Fruit fly (Drosophila melanogaster) S2 (cell line): ENCODE measurements around the gene CG3436.

ENCODE experiments used
- CG8478 ChIP-seq: fragments of >200 bp; optimal IDR thresholded peaks from 2 replicates; lab custom pipeline; 2018
- CTCF ChIP-seq, 2 experiments: fragments of >200 bp; optimal IDR thresholded peaks; 2 replicates each; lab custom pipeline; 2018

CG3436 gene

dm6 chr2L:143088-143487 lies 12.7 kb upstream of the CG3436 start, which contains the start of the genes CG31974 and CG11454:
Gene CG31974, minus strand, starts transcription at chr2L:143091.
Gene CG11454, plus strand, starts transcription at chr2L:143323.
- TF ChIP-seq CTCF (optimal IDR thresholded peaks at IDR 0.05; lab: Kevin White, UChicago) = peak in 1 of 2 experiments; percentile 8
- TF ChIP-seq CG8478 (lab: Kevin White, UChicago) = no peak

DNA sequence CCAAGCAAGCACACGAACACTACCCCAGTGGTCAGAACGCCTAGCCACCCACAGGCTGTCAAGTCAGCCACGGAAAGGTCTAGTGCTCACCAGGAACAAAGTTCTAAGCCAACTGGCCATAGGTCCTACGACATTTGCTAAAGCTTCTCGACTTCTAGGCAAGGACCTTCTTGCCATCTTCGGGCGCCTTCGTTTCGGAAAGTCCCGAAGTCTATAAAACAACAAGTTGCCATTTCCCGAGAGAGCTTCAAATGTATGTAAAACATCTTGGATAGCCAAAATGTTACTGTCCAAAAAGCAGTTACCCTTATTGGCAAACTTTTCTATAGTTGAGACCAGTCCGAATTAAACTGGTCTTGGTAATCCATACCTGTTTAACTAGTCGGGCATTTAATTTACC lies 9.3 kb upstream of the CG3436 start:
- TF ChIP-seq CG8478 (lab: Kevin White, UChicago) (no peak), CTCF (optimal IDR thresholded peaks at IDR 0.05; lab: Kevin White, UChicago) (no peak)

dm6 chr2L:153142-153541 lies 2.7 kb upstream of the CG3436 start, which contains the start of gene CG42399:
Gene CG42399, minus strand, starts transcription at chr2L:153300.
- TF ChIP-seq CG8478 (lab: Kevin White, UChicago) (no peak), CTCF (optimal IDR thresholded peaks at IDR 0.05; lab: Kevin White, UChicago) (no peak)

DNA sequence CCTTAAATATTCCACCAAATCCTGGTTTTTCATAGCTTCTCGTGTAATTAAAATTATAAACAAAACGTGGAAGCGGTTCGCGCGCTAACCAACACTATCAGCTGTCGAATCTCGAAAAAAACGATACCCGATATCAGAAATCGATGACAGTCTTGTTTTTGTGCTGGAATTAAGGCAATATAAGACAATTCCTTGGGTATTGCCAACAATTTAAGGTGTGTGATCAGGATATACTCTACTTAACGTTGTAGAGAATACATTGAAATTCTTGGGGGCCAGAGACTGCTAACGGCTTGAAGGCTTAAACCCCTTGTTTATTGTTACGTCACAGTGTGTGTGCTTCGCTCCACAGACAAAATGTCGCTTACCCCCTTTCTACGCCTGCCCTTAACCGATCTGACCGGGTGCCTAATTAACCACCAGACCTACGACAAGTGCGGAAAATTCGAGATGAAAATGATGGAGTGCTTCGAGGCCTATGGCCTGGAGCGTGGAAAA lies 565 bp upstream of the CG3436 start, which contains the start of gene Pus10:
Gene Pus10, minus strand, starts transcription at position 91 of the 498 bp plus-strand sequence.
- no peak for TF ChIP-seq CTCF (optimal IDR thresholded peaks at IDR 0.05; lab: Kevin White, UChicago)
- TF ChIP-seq CG8478 (lab: Kevin White, UChicago) = no peak

dm6 chr2L:158649-159257 lies 2.9 kb downstream of the CG3436 start, which contains the start of the genes CG33635 and spen:
Gene CG33635, minus strand, starts transcription at chr2L:158664.
Gene spen, plus strand, starts transcription at chr2L:159032.
- TF ChIP-seq CG8478 (lab: Kevin White, UChicago) (no peak), CTCF (optimal IDR thresholded peaks at IDR 0.05; lab: Kevin White, UChicago) (peak in 1 of 2 experiments; percentile 5)

DNA sequence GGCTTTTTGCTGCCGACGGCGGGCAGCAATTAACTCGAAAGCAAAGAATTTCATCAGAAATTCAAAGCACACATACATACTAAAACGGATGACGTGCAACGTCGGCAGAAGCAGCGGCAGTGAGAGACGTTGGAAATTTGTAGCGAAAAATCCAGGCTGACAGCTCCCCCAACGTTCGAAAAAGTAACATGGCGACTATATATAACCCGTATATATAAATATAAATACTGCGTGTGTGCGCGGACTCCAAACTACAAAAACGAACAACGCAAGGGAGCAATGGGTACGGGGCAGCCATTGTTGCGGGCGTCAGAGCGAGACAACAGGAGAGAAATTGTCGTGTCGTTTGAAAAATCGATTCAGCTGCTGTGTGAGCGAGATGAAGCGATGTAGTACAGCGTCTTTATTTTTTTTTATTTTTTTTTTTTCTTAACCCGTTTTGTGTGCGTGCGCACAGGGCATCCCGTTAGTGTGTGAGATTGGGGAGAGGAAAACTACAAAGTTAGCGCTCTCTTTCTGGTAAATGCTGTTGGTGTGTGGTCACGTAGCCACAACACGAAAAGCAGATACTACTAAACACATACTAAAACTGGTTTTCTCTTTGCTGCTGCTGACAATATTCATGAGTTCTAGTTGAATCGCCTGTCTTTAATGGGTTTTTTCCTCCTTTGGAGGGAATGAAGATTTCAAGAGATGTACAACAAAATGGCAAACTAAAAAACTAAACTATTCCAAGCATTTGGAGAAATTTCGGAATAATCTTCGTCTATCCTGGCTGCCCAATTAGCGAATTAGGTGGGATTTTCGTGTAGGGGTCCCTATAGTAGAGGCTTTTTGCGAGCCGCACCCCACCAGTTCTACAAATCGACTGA lies 5.0 kb downstream of the CG3436 start:
- no peak for TF ChIP-seq CTCF (optimal IDR thresholded peaks at IDR 0.05; lab: Kevin White, UChicago)
- peak; percentile 29 for TF ChIP-seq CG8478 (lab: Kevin White, UChicago)

dm6 chr2L:161453-162175 lies 5.8 kb downstream of the CG3436 start:
- TF ChIP-seq CTCF (optimal IDR thresholded peaks at IDR 0.05; lab: Kevin White, UChicago) = no peak
- TF ChIP-seq CG8478 (lab: Kevin White, UChicago) = no peak

DNA sequence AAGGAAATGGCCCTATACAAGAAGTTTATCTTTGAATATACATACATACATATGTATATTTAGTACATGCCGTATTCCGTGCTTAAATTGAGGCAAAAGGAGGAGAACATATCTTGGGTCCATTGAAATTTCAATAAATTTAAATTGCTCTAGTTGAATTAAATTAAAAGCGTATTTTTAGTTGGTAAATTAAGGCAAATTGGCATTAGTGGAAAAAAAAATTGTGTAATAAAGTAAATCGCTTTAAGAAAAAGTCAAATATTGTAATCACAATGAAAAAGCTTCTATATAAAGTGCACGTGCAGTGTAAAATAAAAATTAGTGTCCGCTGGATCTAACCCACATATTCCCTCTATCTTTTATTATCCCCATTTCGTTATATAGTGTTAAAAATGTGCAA lies 6.4 kb downstream of the CG3436 start:
- no peak for TF ChIP-seq CG8478 (lab: Kevin White, UChicago)
- no peak for TF ChIP-seq CTCF (optimal IDR thresholded peaks at IDR 0.05; lab: Kevin White, UChicago)

DNA sequence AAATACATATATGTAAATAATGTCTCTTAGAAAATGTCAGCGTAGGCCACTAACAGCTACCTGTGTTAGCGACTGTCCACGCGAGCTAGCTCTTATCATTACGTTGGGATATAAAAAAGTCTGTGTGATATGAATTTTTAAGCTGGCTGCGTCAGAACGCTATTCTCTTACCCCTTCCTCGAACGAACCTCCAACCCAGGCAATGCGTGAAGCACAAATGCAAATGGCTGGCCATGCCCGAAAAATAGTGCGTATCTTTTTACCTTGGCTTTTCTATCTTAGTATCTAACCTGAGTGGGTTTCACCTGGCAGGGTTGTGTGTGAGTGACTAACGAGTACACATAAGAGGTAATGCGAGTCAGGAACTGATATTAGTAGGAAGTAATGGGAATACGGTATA lies 7.4 kb downstream of the CG3436 start:
- no peak for TF ChIP-seq CTCF (optimal IDR thresholded peaks at IDR 0.05; lab: Kevin White, UChicago)
- TF ChIP-seq CG8478 (lab: Kevin White, UChicago) = no peak

DNA sequence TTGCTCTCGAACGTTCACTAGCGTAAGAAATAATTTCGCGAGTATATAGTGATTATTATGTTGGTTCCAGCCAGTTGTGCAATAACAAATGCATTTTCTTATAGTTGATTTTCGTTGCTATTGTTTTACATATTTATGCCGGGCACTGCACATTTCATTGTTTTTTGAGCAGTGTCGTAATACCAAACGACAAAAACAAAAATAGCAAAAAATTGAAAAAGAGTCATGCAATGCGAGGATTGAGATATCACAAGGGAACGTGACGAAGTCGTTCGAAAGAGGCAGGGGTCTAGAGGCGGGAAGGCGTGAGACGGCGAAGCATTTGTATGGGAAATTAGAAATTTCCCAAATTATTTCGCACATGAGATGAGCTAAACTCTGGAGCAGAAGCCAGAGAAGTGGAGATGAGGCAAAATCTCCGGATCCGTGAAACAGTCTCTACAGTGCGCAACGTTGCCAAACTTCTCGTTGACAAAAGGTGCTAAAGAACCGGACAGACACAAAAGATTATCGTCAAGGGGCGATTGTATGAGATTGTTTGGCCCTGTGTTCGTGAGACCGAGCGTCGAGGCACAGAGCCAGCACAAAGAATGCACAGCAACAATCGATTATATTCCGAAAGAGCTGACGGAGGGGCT lies 9.5 kb downstream of the CG3436 start:
- no peak for TF ChIP-seq CTCF (optimal IDR thresholded peaks at IDR 0.05; lab: Kevin White, UChicago)
- TF ChIP-seq CG8478 (lab: Kevin White, UChicago) = no peak

DNA sequence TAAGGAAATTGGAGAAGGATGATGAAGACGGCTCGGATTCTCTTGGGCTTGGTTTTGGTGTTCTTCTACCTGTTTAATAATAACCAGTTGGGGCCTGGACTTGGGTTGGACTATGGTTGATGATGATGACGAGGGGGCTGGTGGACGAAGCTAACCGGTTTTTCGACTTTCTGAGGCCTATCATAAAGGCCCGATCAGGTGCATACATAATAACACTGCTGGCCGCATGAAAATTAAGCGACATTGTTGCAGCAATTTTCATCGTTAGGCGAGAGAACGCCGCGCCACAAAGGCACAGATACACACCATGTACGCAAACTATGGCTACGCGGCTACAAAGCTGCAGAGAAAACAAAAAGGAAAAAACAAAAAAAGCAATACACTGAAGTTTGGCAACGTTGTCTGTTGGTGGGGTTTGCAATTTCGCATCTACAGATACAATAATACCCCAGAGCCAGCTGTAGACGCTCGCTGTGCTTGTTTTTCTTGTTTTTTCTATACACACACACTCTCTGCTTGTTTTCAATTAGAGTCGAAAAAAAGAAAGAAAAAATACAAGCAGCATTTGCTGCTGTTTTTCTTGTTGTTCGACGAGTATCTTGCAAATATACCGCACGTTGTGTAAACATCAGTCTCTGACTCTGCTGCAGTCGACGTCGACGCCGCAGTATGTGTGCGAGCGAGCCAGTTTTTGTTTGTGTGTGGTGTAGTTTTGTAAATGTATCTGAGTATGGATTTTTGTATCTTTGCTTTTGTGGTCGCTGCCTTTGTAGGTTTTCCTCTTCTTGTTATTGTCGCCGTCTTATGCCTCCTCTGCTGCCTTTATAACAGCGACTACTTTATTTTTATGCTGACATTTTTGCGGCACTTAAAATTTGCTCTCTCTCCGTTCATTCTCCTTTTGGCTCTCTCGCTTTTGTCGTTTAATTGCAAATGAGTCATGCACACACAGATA lies 10.6 kb downstream of the CG3436 start:
- TF ChIP-seq CG8478 (lab: Kevin White, UChicago) (no peak), CTCF (optimal IDR thresholded peaks at IDR 0.05; lab: Kevin White, UChicago) (no peak)

DNA sequence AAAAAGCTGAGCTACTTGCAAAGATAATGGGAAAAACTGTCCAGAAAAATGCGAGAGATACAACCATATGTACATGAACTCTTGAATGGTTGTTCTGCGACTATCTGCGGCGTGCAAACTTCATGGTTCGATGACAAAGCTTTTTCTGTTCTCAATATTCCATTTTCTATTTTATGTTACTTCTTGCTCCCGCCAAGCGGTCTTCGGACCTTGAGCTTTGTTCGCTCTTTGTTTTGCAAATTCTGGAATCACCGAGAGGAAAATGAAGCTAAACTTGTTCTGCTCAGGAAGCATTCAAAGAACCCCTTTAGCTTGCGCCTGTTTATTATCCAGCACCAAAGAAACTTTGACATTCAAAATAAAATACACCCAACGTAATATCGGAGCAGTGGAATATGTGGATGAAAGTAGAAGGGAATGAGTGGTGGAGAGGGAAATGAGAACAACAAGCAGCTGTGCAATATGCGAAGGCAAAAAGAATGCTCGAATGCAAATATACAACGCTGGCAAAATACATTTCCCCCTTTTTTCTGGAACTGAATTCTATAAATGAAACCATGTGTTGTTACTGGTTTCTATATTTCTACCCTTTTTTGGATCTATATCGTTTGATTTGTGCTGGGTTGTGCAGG lies 12.6 kb downstream of the CG3436 start:
- TF ChIP-seq CG8478 (lab: Kevin White, UChicago) (no peak), CTCF (optimal IDR thresholded peaks at IDR 0.05; lab: Kevin White, UChicago) (no peak)
